Fruit fly (Drosophila melanogaster) Kc167 (cell line): Measurements from ENCODE around the gene atk.

ENCODE experiments used
- Sin3A ChIP-seq: fragments of >200 bp; optimal IDR thresholded peaks from 2 replicates; lab custom pipeline; 2018; ENCODE audit warnings: missing external identifiers
- h ChIP-seq: fragments of >200 bp; optimal IDR thresholded peaks from 3 replicates; lab custom pipeline; 2018; ENCODE audit warnings: missing external identifiers
- insv ChIP-seq: fragments of >200 bp; optimal IDR thresholded peaks from 3 replicates; lab custom pipeline; 2018; ENCODE audit warnings: missing external identifiers
- psq ChIP-seq: fragments of >200 bp; optimal IDR thresholded peaks from 2 replicates; lab custom pipeline; 2017; ENCODE audit warnings: missing external identifiers
- ttk ChIP-seq: sonication (Bioruptor generic); optimal IDR thresholded peaks from 2 replicates; lab custom pipeline; 2017; ENCODE audit warnings: missing external identifiers

DNA sequence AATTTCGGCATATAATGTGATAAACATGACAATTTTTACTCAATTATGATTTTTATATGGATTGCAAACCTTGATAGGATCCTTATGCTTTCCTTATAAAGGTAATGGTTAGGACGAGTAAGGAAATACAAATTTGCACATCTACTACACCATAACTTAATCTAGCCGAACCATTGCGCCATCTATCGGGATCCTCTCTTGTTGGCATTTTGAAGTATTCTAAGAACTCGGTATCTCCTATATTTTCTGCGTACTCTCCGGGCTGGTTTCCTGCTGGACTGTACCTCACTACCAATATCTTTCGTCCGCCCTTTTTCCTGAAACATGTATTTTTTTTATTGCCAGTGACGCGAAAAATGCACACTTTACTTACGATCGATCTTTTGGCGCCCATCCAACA lies at the start of gene atk:
- TF ChIP-seq insv (lab: Kevin White, UChicago), result no peak
- TF ChIP-seq psq, result no peak
- no peak for TF ChIP-seq h (lab: Kevin White, UChicago)
- TF ChIP-seq ttk (lab: Kevin White, UChicago), result no peak
- no peak for TF ChIP-seq Sin3A
